Worm (Caenorhabditis elegans) whole organism, L1 larva: ENCODE measurements around the gene rhr-1.
A peak's percentile ranks its signal among the peaks of the same experiment; 100 is the strongest.

Experiments used
- C16A3.4 ChIP-seq: fragments of 150-350 bp; optimal IDR thresholded peaks from 2 replicates; lab custom pipeline; 2014; ENCODE audit warnings: missing biosample characterization, missing genetic modification characterization
- aha-1 ChIP-seq: fragments of 150-350 bp; optimal IDR thresholded peaks from 2 replicates; lab custom pipeline; 2014; ENCODE audit warnings: missing biosample characterization, missing genetic modification characterization
- alr-1 ChIP-seq: fragments of 200-800 bp; sonication (Bioruptor generic); optimal IDR thresholded peaks from 2 replicates; lab custom pipeline; 2018; ENCODE audit warnings: borderline replicate concordance, mild to moderate bottlenecking, missing genetic modification characterization, missing compliant biosample characterization
- aly-2 ChIP-seq: fragments of 150-350 bp; optimal IDR thresholded peaks from 2 replicates; lab custom pipeline; 2014; ENCODE audit warnings: missing biosample characterization, missing genetic modification characterization
- ama-1 ChIP-seq: fragments of 150-350 bp; optimal IDR thresholded peaks from 2 replicates; lab custom pipeline; 2014
- blmp-1 ChIP-seq: fragments of 150-350 bp; optimal IDR thresholded peaks from 2 replicates; lab custom pipeline; 2014; ENCODE audit warnings: missing biosample characterization, missing genetic modification characterization
- ceh-63 ChIP-seq: fragments of 200-800 bp; sonication (Bioruptor generic); optimal IDR thresholded peaks from 2 replicates; lab custom pipeline; 2018; ENCODE audit warnings: mild to moderate bottlenecking, missing genetic modification characterization, missing compliant biosample characterization
- dpl-1 ChIP-seq, 3 experiments: fragments of 150-350 bp in 2 of 3; sonication (generic microtip) in 1 of 3; optimal IDR thresholded peaks; 2 replicates each; lab custom pipeline; 2014 to 2017; ENCODE audit warnings: missing biosample characterization in 3 of 3, missing genetic modification characterization in 3 of 3, missing genetic modification reagents in 3 of 3
- dsc-1 ChIP-seq: sonication (generic microtip); optimal IDR thresholded peaks from 2 replicates; lab custom pipeline; 2016; ENCODE audit warnings: mild to moderate bottlenecking, missing genetic modification characterization, missing compliant biosample characterization
- efl-1 ChIP-seq, 4 experiments: fragments of 150-350 bp; optimal IDR thresholded peaks in 3 of 4; peaks in 1 of 4; 1 replicate in 1 of 4; 2 replicates in 3 of 4; lab custom pipeline; 2014; ENCODE audit warnings: missing biosample characterization in 2 of 4, missing genetic modification characterization in 2 of 4, missing genetic modification reagents in 2 of 4
- efl-3 ChIP-seq: fragments of 200-800 bp; sonication (Bioruptor generic); optimal IDR thresholded peaks from 2 replicates; lab custom pipeline; 2018; ENCODE audit warnings: mild to moderate bottlenecking, missing genetic modification characterization, missing compliant biosample characterization
- egl-13 ChIP-seq: sonication (generic microtip); optimal IDR thresholded peaks from 2 replicates; lab custom pipeline; 2016; ENCODE audit warnings: missing genotype, missing genetic modification reagents, missing genetic modification characterization, missing compliant biosample characterization
- elt-2 ChIP-seq: sonication (generic microtip); optimal IDR thresholded peaks from 2 replicates; lab custom pipeline; 2016; ENCODE audit warnings: missing genetic modification characterization, mild to moderate bottlenecking, inconsistent platforms, missing compliant biosample characterization, missing genetic modification reagents
- elt-3 ChIP-seq, 6 experiments: fragments of 150-350 bp in 1 of 6; sonication (generic microtip); optimal IDR thresholded peaks; 2 replicates each; lab custom pipeline; 2017 to 2018; ENCODE audit warnings: missing biosample characterization in 6 of 6, missing genetic modification characterization in 6 of 6, inconsistent platforms in 1 of 6
- fkh-8 ChIP-seq: sonication (generic microtip); optimal IDR thresholded peaks from 2 replicates; lab custom pipeline; 2016; ENCODE audit warnings: mild to moderate bottlenecking, missing genetic modification characterization, missing compliant biosample characterization
- fos-1 ChIP-seq: fragments of 150-350 bp; optimal IDR thresholded peaks from 2 replicates; lab custom pipeline; 2014; ENCODE audit warnings: missing biosample characterization, missing genetic modification characterization
- grh-1 ChIP-seq: fragments of 200-800 bp; sonication (Bioruptor generic); IDR thresholded peaks from 2 replicates; pipeline ENCODE4 v1.3.6; 2022; ENCODE audit warnings: missing genetic modification reagents, missing genetic modification characterization, missing compliant biosample characterization
- hpl-2 ChIP-seq: fragments of 150-350 bp; optimal IDR thresholded peaks from 2 replicates; lab custom pipeline; 2014; ENCODE audit warnings: missing biosample characterization, missing genetic modification reagents, missing genetic modification characterization
- irx-1 ChIP-seq: sonication (generic microtip); optimal IDR thresholded peaks from 2 replicates; lab custom pipeline; 2016; ENCODE audit warnings: missing genetic modification characterization, missing compliant biosample characterization
- lin-14 ChIP-seq: fragments of 200-800 bp; sonication (Bioruptor generic); optimal IDR thresholded peaks from 2 replicates; lab custom pipeline; 2018; ENCODE audit warnings: mild to moderate bottlenecking, missing genetic modification characterization, moderate library complexity, missing compliant biosample characterization
- lin-35 ChIP-seq, 2 experiments: fragments of 150-350 bp; optimal IDR thresholded peaks; 2 replicates each; lab custom pipeline; 2014; ENCODE audit warnings: missing biosample characterization in 2 of 2, missing genetic modification characterization in 2 of 2, missing genetic modification reagents in 2 of 2
- lin-39 ChIP-seq: fragments of 150-350 bp; optimal IDR thresholded peaks from 2 replicates; lab custom pipeline; 2014; ENCODE audit warnings: missing biosample characterization, missing genetic modification reagents, missing genetic modification characterization
- lir-3 ChIP-seq: sonication (generic microtip); optimal IDR thresholded peaks from 2 replicates; lab custom pipeline; 2016; ENCODE audit warnings: mild to moderate bottlenecking, missing genetic modification characterization, moderate library complexity, missing compliant biosample characterization; ENCODE audit not compliant: poor library complexity
- lsy-2 ChIP-seq, 2 experiments: fragments of 150-350 bp; optimal IDR thresholded peaks; 2 replicates each; lab custom pipeline; 2014; ENCODE audit warnings: missing biosample characterization in 2 of 2, missing genetic modification characterization in 2 of 2
- mdl-1 ChIP-seq, 2 experiments: fragments of 150-350 bp; optimal IDR thresholded peaks; 2 replicates each; lab custom pipeline; 2014 to 2017; ENCODE audit warnings: missing biosample characterization in 2 of 2, missing genetic modification characterization in 2 of 2, inconsistent platforms in 1 of 2
- mep-1 ChIP-seq: fragments of 150-350 bp; optimal IDR thresholded peaks from 2 replicates; lab custom pipeline; 2014; ENCODE audit warnings: missing biosample characterization, missing genetic modification characterization
- nhr-19 ChIP-seq: fragments of 200-800 bp; sonication (Bioruptor generic); conservative IDR thresholded peaks from 2 replicates; pipeline ENCODE4 v1.3.6; 2022; ENCODE audit warnings: missing genetic modification characterization, missing compliant biosample characterization
- nhr-20 ChIP-seq: sonication (generic microtip); optimal IDR thresholded peaks from 2 replicates; lab custom pipeline; 2016; ENCODE audit warnings: mild to moderate bottlenecking, missing genetic modification characterization, missing compliant biosample characterization
- nhr-47 ChIP-seq: sonication (generic microtip); optimal IDR thresholded peaks from 2 replicates; lab custom pipeline; 2016; ENCODE audit warnings: mild to moderate bottlenecking, missing genetic modification characterization, moderate library complexity, missing compliant biosample characterization
- nhr-71 ChIP-seq: sonication (generic microtip); optimal IDR thresholded peaks from 2 replicates; lab custom pipeline; 2016; ENCODE audit warnings: mild to moderate bottlenecking, missing genetic modification characterization, moderate library complexity, missing compliant biosample characterization
- nhr-85 ChIP-seq: sonication (generic microtip); peaks from one replicate; lab custom pipeline; 2016; ENCODE audit warnings: missing genetic modification characterization, inconsistent platforms, missing compliant biosample characterization
- nhr-90 ChIP-seq: sonication (generic microtip); optimal IDR thresholded peaks from 2 replicates; lab custom pipeline; 2016; ENCODE audit warnings: mild to moderate bottlenecking, missing genetic modification characterization, missing compliant biosample characterization; ENCODE audit not compliant: poor library complexity
- pqm-1 ChIP-seq: sonication (generic microtip); optimal IDR thresholded peaks from 3 replicates; lab custom pipeline; 2017; ENCODE audit warnings: missing biosample characterization, missing genetic modification characterization
- rnt-1 ChIP-seq: sonication (generic microtip); optimal IDR thresholded peaks from 2 replicates; lab custom pipeline; 2016; ENCODE audit warnings: mild to moderate bottlenecking, missing genetic modification characterization, moderate library complexity, missing compliant biosample characterization
- snu-23 ChIP-seq: sonication (generic microtip); optimal IDR thresholded peaks from 2 replicates; lab custom pipeline; 2016; ENCODE audit warnings: missing genetic modification characterization, missing compliant biosample characterization
- sox-4 ChIP-seq: sonication (generic microtip); optimal IDR thresholded peaks from 2 replicates; lab custom pipeline; 2016; ENCODE audit warnings: missing genetic modification characterization, missing compliant biosample characterization
- sup-37 ChIP-seq: fragments of 200-800 bp; sonication (Bioruptor generic); optimal IDR thresholded peaks from 2 replicates; lab custom pipeline; 2018; ENCODE audit warnings: mild to moderate bottlenecking, missing genetic modification characterization, missing compliant biosample characterization
- swsn-7 ChIP-seq: sonication (generic microtip); optimal IDR thresholded peaks from 2 replicates; lab custom pipeline; 2016; ENCODE audit warnings: missing genetic modification characterization, missing compliant biosample characterization
- tlp-1 ChIP-seq: fragments of 150-350 bp; optimal IDR thresholded peaks from 2 replicates; lab custom pipeline; 2014; ENCODE audit warnings: missing biosample characterization, missing genetic modification characterization
- unc-86 ChIP-seq: sonication (generic microtip); optimal IDR thresholded peaks from 2 replicates; lab custom pipeline; 2016; ENCODE audit warnings: missing genetic modification characterization, missing compliant biosample characterization
- vab-15 ChIP-seq: sonication (generic microtip); optimal IDR thresholded peaks from 2 replicates; lab custom pipeline; 2017; ENCODE audit warnings: missing genotype, mild to moderate bottlenecking, missing genetic modification characterization, missing compliant biosample characterization
- xbp-1 ChIP-seq: sonication (generic microtip); optimal IDR thresholded peaks from 2 replicates; lab custom pipeline; 2016; ENCODE audit warnings: missing genetic modification characterization, missing compliant biosample characterization
- zag-1 ChIP-seq: fragments of 150-350 bp; optimal IDR thresholded peaks from 2 replicates; lab custom pipeline; 2014; ENCODE audit warnings: missing biosample characterization, missing genetic modification characterization
- ztf-11 ChIP-seq, 2 experiments: sonication (generic microtip); optimal IDR thresholded peaks; 2 replicates each; lab custom pipeline; 2016 to 2017; ENCODE audit warnings: missing genetic modification characterization in 2 of 2, missing biosample characterization in 1 of 2, missing compliant biosample characterization in 1 of 2

rhr-1 gene

DNA sequence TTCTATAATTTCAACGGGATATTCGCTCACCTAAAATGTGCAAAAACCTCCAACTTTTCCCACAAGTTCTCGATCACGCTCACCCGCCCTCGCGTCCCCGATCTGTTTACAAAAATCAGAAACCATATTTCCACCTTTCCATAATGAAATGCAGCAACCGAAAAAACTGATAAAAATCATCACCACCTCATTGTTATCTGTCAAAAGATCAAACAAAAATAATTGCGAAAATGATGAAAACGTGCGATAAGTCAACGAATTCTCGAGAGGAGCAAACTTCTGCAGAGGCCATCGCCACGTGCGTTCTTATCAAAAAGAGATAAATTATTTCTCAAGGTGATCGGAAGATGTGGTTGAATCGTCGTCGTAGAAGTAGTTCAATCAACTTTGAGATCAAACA lies 3.0 kb upstream of the rhr-1 start:
- TF ChIP-seq lin-39 (tag; lab: Kevin White, UChicago) (no peak), efl-1 (optimal IDR thresholded peaks at IDR 0.05; lab: Kevin White, UChicago) (peak in 1 of 2 experiments; percentile 5), efl-1 (GFP tag; optimal IDR thresholded peaks at IDR 0.05 in 1 of 2; lab: Kevin White, UChicago) (peak in 1 of 2 experiments; percentile 73), aha-1 (tag; lab: Kevin White, UChicago) (no peak), nhr-19 (peak; percentile 43), alr-1 (tag; lab: Kevin White, UChicago) (no peak), nhr-90 (peak; percentile 78), lin-14 (GFP tag; lab: Kevin White, UChicago) (peak; percentile 87), nhr-85 (tag; lab: Kevin White, UChicago) (peak; percentile 99), rnt-1 (tag; lab: Kevin White, UChicago) (peak; percentile 39), swsn-7 (tag; lab: Kevin White, UChicago) (peak; percentile 4), dpl-1 (GFP tag; optimal IDR thresholded peaks at IDR 0.05; lab: Kevin White, UChicago) (peak in 1 of 3 experiments; percentile 15), aly-2 (no peak), egl-13 (tag; lab: Kevin White, UChicago) (no peak), lir-3 (no peak), snu-23 (GFP tag; lab: Kevin White, UChicago) (peak; percentile 78), nhr-71 (peak; percentile 85), elt-2 (tag; lab: Kevin White, UChicago) (peak; percentile 89), grh-1 (GFP tag; lab: Robert Waterston, UW) (peak; percentile 52), mdl-1 (tag; optimal IDR thresholded peaks at IDR 0.05; lab: Kevin White, UChicago) (peak in 1 of 2 experiments; percentile 78), mep-1 (peak; percentile 11), fos-1 (tag; lab: Kevin White, UChicago) (no peak), fkh-8 (tag; lab: Kevin White, UChicago) (no peak), elt-3 (tag; optimal IDR thresholded peaks at IDR 0.05; lab: Kevin White, UChicago) (peak; percentile 62 to 96 (median 86)), vab-15 (tag; lab: Kevin White, UChicago) (no peak), ztf-11 (tag; optimal IDR thresholded peaks at IDR 0.05; lab: Kevin White, UChicago) (no peak), unc-86 (tag; lab: Kevin White, UChicago) (no peak), zag-1 (tag; lab: Kevin White, UChicago) (no peak), blmp-1 (peak; percentile 67), pqm-1 (tag; lab: Kevin White, UChicago) (no peak), nhr-47 (peak; percentile 54), tlp-1 (peak; percentile 24), lsy-2 (tag; optimal IDR thresholded peaks at IDR 0.05; lab: Kevin White, UChicago) (peak in 1 of 2 experiments; percentile 13), dsc-1 (tag; lab: Kevin White, UChicago) (no peak), hpl-2 (GFP tag; lab: Kevin White, UChicago) (no peak), irx-1 (tag; lab: Kevin White, UChicago) (peak; percentile 44), efl-3 (peak; percentile 93), C16A3.4 (tag; lab: Kevin White, UChicago) (peak; percentile 14), ceh-63 (no peak), lin-35 (GFP tag; optimal IDR thresholded peaks at IDR 0.05; lab: Kevin White, UChicago) (peak in 1 of 2 experiments; percentile 44), sup-37 (GFP tag; lab: Kevin White, UChicago) (no peak), xbp-1 (tag; lab: Kevin White, UChicago) (no peak), nhr-20 (tag; lab: Kevin White, UChicago) (peak; percentile 94), ama-1 (no peak), sox-4 (tag; lab: Kevin White, UChicago) (no peak)
- TF ChIP-seq, all 84 proteins: peak for 24
